Worm (Caenorhabditis elegans) whole organism, L4/young adult: Measurements from ENCODE around the gene inx-7.

Source experiments
- W03F9.2 ChIP-seq: fragments of 150-350 bp; optimal IDR thresholded peaks from 2 replicates; lab custom pipeline; 2014; ENCODE audit warnings: missing biosample characterization, missing genetic modification characterization
- dao-5 ChIP-seq: sonication (generic microtip); optimal IDR thresholded peaks from 2 replicates; lab custom pipeline; 2016; ENCODE audit warnings: missing genotype, missing genetic modification characterization, moderate library complexity, missing compliant biosample characterization
- him-1 ChIP-seq: sonication (generic microtip); optimal IDR thresholded peaks from 2 replicates; lab custom pipeline; 2016; ENCODE audit warnings: missing genotype, missing genetic modification reagents, missing genetic modification characterization, missing compliant biosample characterization

Gene inx-7

DNA sequence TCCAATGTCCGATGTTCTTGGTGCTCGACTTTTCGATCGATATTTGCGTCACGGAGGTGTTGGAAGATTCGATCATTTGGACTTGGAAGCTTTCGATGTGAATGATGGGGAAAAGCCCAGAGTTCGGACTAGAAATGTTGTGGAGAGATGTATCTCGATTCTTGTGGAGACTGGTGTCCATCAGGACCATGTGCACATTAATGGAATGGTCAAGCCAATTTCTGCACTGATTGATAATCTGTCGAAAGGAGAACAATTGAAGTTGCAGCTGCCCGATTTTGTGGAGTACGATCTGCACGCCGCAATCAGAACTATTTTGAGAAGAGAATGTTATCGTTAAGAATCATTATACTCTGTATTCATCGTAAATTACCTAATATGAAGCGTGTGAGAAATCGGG is 9.3 kb downstream of the inx-7 start:
- no peak for TF ChIP-seq W03F9.2
- TF ChIP-seq him-1 (tag; lab: Kevin White, UChicago): no peak
- no peak for TF ChIP-seq dao-5 (tag; lab: Kevin White, UChicago)

DNA sequence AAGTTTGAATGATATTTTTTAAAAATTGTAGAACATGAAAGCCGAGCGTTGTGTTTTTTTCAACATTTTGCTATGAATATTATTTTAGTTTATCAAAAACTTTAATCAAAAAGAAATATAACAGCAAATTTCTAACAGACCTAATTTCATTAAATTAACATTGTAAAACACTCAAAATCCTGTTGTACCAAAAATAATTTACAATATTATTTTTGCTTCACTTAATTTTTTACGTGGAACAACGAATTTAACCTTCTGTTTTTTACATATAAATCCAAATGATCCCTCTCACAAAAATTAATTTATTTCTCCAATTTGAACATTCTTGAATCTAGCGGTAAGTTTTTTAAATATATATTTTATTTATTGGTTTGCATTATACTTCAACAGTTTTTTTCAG is 12.4 kb downstream of the inx-7 start, which contains the start of gene H32C10.1:
H32C10.1 (plus strand) TSS at position 301 of the 400 bp plus-strand sequence.
- TF ChIP-seq dao-5 (tag; lab: Kevin White, UChicago) (no peak), him-1 (tag; lab: Kevin White, UChicago) (no peak), W03F9.2 (no peak)

DNA sequence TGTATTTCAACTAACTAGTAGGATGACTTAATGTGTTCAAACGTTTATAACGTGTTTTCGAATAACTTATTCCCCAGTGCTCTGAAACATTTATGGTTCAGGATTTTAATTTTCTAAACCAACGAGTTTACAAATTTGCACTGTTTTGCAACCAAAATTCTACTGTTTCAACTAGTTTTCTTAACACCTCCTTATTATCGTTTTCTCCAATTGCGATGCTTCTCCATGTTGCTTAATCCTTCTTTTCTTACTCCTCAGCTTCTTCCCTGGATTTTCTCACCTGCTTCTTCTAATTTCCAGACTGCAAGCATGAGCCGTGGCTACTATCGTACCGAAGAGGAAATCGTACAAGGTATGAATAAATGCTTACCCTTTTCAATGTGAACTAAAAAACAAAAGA is 16.1 kb downstream of the inx-7 start, which contains the start of gene lin-33:
lin-33 (plus strand) TSS at position 301 of the 400 bp plus-strand sequence.
- no peak for TF ChIP-seq him-1 (tag; lab: Kevin White, UChicago)
- TF ChIP-seq dao-5 (tag; lab: Kevin White, UChicago): no peak
- no peak for TF ChIP-seq W03F9.2

DNA sequence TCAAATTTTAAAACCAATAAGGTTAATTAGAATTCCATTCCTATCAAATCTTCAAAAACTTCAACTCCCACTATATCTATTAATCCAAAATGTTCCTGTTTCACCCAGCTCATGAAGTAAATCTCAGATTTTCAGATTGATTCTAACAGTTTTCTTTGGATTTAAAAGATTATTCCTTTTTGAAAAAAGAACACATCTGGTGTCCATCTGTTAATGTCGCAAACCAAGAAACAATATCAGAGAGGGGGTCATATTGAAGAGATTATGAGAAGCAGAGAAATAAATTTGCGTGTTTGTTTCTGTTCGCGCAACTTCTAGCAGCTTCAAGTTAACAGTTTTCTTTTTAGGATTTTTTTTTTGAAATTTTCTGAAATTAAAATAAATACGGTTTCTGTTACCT is 17.5 kb downstream of the inx-7 start:
- no peak for TF ChIP-seq him-1 (tag; lab: Kevin White, UChicago)
- TF ChIP-seq dao-5 (tag; lab: Kevin White, UChicago): no peak
- TF ChIP-seq W03F9.2: no peak

DNA sequence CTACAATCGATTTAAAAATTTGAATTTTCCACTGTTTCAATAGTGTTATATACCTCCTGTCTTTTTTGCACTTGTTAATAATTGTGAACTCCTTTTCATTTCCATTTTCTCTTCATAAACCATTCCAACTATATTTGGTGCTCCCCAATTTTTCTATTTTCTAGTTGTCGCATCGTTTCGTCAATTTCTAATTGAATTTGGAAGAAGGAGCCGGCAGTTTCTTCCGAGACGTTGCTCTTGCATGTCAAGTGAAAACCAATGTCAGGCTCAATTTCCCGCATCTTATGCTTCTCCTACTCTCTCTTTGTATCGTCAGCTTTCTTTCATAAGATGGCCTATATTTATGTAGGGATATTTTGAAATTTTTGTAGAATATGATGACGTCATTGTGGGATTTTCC is 18.6 kb downstream of the inx-7 start:
- TF ChIP-seq W03F9.2: no peak

DNA sequence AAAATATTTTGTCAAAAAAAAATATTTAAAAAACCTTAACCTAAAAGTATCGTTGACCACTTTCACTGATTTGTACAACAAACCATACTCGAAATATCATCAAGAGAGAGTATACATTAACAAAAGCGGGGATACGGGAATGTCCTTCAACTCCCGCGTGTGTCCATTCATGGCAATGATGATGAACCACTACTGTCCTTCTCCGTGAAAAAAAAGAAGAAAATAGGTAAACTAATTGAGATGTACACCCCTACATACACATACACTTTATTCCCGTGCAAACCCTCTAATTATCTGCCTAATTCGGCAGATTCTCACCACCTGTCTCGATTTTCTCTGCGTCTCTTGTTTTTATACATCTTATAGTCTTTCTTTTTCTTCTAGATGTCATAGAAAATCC is 19.8 kb downstream of the inx-7 start:
- TF ChIP-seq him-1 (tag; lab: Kevin White, UChicago) (no peak), dao-5 (tag; lab: Kevin White, UChicago) (no peak), W03F9.2 (no peak)

DNA sequence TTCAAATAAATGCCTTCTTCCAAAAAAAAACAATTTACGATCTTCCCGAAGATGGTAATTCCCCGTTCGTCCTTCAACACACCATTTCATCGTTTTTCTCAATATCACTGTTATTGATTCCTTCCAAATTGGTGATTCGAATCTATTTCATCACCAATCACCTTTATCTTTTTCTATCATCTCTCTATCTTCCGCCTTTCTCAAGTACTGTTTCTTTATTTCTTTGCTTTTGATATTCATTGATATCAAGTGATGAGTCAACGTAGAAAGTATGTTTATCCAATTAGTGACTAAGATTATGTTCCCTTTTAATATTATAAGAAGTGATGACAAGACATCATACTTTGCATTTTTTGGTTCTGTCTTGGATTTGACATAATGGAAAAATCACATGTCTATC is 22.2 kb downstream of the inx-7 start:
- TF ChIP-seq W03F9.2 (no peak), him-1 (tag; lab: Kevin White, UChicago) (no peak), dao-5 (tag; lab: Kevin White, UChicago) (no peak)

DNA sequence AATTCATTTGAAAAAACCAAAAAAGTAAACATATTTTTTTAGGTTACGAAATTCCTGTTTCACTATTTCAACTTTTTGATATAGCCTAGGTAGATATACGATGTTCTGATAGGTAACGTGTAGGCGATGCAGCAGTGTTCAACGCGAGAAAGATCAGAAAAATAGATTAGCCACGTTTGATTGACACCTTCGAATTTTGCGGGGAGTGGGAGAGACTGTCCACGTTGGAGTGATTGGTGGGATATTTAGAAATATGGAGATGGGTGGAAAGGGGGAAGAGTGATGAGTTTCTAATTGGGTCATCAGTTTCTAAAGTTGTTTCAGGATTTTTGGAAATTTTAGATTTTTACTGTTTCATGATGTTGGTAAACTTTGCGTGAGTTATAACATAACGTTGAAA is 23.3 kb downstream of the inx-7 start:
- no peak for TF ChIP-seq W03F9.2
- TF ChIP-seq him-1 (tag; lab: Kevin White, UChicago): no peak
- TF ChIP-seq dao-5 (tag; lab: Kevin White, UChicago): no peak

DNA sequence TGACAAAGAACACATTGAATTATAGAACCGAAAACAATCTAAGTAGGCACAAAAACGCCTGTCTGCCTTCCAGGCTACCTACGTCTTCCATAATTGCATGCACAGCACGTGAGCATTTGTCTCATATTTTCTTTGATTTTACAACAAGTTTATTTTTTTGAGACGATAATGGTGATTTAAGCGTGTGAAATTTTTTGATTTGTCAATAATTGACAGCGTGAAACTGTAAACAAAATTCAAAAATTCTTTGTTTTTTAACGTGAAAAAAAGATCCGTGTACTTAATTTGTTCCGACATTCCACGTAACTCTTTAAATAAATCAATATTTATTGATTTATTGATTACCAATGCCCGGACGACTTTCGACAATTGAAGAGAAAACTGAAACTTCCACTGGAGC is 29.4 kb downstream of the inx-7 start, which contains the start of gene dhhc-13:
dhhc-13 (plus strand) TSS at position 301 of the 400 bp plus-strand sequence.
- TF ChIP-seq him-1 (tag; lab: Kevin White, UChicago): no peak
- TF ChIP-seq dao-5 (tag; lab: Kevin White, UChicago): no peak
- no peak for TF ChIP-seq W03F9.2

DNA sequence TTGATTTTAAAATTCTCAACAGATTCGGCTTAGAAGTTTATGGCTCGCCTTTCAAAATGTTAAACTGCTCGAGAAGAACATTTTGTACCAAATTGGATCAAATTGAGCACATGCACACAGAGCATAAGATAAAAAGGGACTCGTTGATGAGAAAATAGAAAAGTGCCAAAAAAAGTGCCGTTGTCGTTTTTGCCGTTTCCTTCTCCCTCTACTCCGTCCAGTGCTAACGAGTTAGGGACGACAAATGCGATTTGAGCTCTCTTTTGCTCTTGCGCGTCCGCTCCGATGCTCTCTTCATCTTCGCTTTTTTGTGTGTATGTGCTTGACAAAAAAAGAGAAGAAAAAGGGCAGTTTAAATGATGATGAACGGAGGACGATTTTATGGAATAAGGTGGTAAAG is 31.3 kb downstream of the inx-7 start:
- no peak for TF ChIP-seq him-1 (tag; lab: Kevin White, UChicago)
- no peak for TF ChIP-seq dao-5 (tag; lab: Kevin White, UChicago)
- no peak for TF ChIP-seq W03F9.2

DNA sequence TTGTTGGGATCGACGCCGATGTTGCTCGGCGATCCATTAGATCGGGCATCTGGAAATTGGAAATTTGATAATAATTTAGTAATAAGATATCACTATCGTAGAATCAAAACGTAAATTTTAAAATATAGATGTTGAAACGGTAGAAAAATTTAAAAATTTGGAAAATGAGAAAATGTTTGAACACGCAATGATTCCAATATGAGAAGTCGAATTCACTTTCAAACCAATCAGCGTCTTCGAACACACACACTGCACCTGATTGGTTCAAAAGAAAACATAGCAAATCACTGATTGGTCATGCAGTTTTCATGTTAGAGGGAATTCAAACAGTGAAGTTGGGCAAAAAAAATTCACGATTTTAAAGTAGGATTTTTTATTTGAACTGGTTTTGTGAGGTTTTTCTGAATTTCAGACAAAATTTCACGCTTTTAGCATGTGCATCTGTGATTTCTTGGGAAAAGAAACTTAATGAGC is 43.1 kb downstream of the inx-7 start, which contains the start of gene H04M03.12:
H04M03.12 (minus strand) TSS at position 51 of the 474 bp plus-strand sequence.
- TF ChIP-seq dao-5 (tag; lab: Kevin White, UChicago): no peak
- no peak for TF ChIP-seq him-1 (tag; lab: Kevin White, UChicago)
- TF ChIP-seq W03F9.2: no peak

DNA sequence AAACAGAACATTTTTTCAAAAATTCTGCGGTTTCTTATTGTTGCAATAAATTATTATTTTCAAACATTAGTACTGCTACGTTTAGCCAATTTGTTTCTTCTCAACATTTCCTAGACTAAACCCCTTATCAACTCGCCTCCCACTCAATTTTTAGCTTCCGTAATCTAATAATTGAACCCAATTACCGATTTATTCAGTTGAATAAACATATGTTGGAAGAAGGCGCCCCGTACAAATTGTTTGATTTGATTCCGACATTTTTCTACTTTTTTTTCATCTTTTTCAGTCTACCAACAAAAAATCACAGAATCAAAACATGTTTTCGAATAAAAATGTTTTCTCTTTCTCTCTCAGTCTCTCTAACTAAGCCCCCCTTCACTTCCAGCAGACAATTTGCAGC is 43.7 kb downstream of the inx-7 start:
- TF ChIP-seq dao-5 (tag; lab: Kevin White, UChicago) (no peak), W03F9.2 (no peak), him-1 (tag; lab: Kevin White, UChicago) (no peak)

DNA sequence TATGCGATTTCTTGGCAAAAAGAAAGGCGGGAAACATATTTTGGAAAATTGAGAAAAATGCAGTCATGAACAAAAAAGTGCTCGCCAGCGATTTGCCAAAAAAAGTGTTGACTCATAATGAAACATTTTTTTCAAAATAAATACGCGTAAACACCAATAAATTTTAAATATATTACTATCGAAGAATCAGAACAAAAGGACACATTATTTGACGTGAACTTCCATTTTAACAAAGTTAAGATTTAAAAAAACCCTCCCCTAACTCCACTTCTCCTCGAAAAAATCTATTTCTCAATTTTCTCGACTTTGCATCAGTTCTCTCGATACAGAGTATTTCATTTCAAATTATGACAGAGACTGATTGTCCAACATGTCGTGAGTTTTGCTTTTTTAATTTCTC is 50.1 kb downstream of the inx-7 start, which contains the start of gene pck-3:
pck-3 (plus strand) TSS at position 301 of the 400 bp plus-strand sequence.
- TF ChIP-seq W03F9.2 (no peak), dao-5 (tag; lab: Kevin White, UChicago) (no peak), him-1 (tag; lab: Kevin White, UChicago) (no peak)

DNA sequence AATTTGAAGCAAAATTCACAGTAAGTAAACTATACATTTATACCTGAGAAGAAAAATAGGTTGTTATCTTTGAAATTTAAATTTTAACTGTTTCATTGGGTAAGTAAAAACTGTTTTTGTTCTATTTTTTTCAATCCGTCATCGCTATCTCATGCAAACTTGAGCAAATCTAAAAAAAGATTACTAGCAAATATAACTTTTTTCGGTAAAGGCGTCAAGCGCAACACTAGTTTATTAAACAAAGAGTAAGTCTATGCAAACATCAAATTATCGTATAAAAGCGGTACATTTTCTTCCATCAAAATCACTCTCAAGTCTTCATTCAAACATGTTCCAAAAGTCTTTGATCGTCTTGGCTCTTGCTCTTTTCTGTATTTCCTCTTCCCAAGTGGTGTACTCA is 51.2 kb downstream of the inx-7 start, which contains the start of gene nspb-6:
nspb-6 (plus strand) TSS at position 301 of the 400 bp plus-strand sequence.
- TF ChIP-seq dao-5 (tag; lab: Kevin White, UChicago) (no peak), W03F9.2 (no peak), him-1 (tag; lab: Kevin White, UChicago) (no peak)
